Fruit fly (Drosophila melanogaster): Measurements from ENCODE around the gene CG5412.

CG5412 gene

dm6 chr3R:20549855-20550603 lies 26.8 kb upstream of the CG5412 start (continued):
- TF ChIP-seq CG31388 (GFP tag; optimal IDR thresholded peaks at IDR 0.05) (peak; percentile 39), sob (GFP tag; IDR thresholded peaks at IDR 0.05) (peak; percentile 84), kah (GFP tag; optimal IDR thresholded peaks at IDR 0.05) (peak; percentile 61), CG14050 (GFP tag; IDR thresholded peaks at IDR 0.05) (peak; percentile 74), MBD-R2 (GFP tag; IDR thresholded peaks at IDR 0.05) (peak; percentile 62), Awh (GFP tag; IDR thresholded peaks at IDR 0.05) (peak; percentile 76), HmgZ (tag; optimal IDR thresholded peaks at IDR 0.05) (peak; percentile 91), Bteb2 (GFP tag; optimal IDR thresholded peaks at IDR 0.05) (no peak), CG9609 (GFP tag; optimal IDR thresholded peaks at IDR 0.05) (peak; percentile 36), h (optimal IDR thresholded peaks at IDR 0.05) (no peak), shn (GFP tag; optimal IDR thresholded peaks at IDR 0.05) (peak; percentile 21), Ada2b (GFP tag; IDR thresholded peaks at IDR 0.05) (peak; percentile 87), CG10462 (GFP tag; optimal IDR thresholded peaks at IDR 0.05) (peak; percentile 65), hkb (optimal IDR thresholded peaks at IDR 0.05) (no peak), hkb (GFP tag; IDR thresholded peaks at IDR 0.05) (peak; percentile 85), pnt (GFP tag; optimal IDR thresholded peaks at IDR 0.05) (peak; percentile 27), CG12104 (GFP tag; optimal IDR thresholded peaks at IDR 0.05) (peak; percentile 84), twi (tag; optimal IDR thresholded peaks at IDR 0.05) (peak; percentile 99), CG2678 (tag; optimal IDR thresholded peaks at IDR 0.05) (peak; percentile 93), CG10959 (GFP tag; IDR thresholded peaks at IDR 0.05) (peak; percentile 82), HLHmδ (GFP tag; optimal IDR thresholded peaks at IDR 0.05) (no peak), slou (GFP tag; optimal IDR thresholded peaks at IDR 0.05) (peak; percentile 20), gcm (GFP tag; optimal IDR thresholded peaks at IDR 0.05) (peak; percentile 85), CG8290 (GFP tag; optimal IDR thresholded peaks at IDR 0.05) (peak; percentile 80), CG8290 (tag; optimal IDR thresholded peaks at IDR 0.05) (peak; percentile 11 to 44), E2f2 (GFP tag; IDR thresholded peaks at IDR 0.05) (peak; percentile 42; the same call in 1 of the 2 replicates), CG12071 (GFP tag; optimal IDR thresholded peaks at IDR 0.05) (peak; percentile 66), CG1024 (GFP tag; IDR thresholded peaks at IDR 0.05) (0 out of 2 replicates have a peak, but pooled peaks have one; percentile 46), onecut (GFP tag; IDR thresholded peaks at IDR 0.05) (peak; percentile 82), ken (GFP tag; IDR thresholded peaks at IDR 0.05) (peak; percentile 76), toy (GFP tag; IDR thresholded peaks at IDR 0.05) (peak; percentile 69; the same call in 1 of the 2 replicates), Mad (GFP tag; optimal IDR thresholded peaks at IDR 0.05) (peak; percentile 46), disco-r (GFP tag; optimal IDR thresholded peaks at IDR 0.05) (no peak), CG16813 (GFP tag; IDR thresholded peaks at IDR 0.05; ENCODE audit: partially characterized antibody) (no peak), CG4424 (GFP tag; optimal IDR thresholded peaks at IDR 0.05) (peak; percentile 89), Nf-YC (tag; optimal IDR thresholded peaks at IDR 0.05) (peak; percentile 65), CG11247 (GFP tag; IDR thresholded peaks at IDR 0.05) (peak; percentile 76), tll (GFP tag; optimal IDR thresholded peaks at IDR 0.05) (peak in 1 of 2 experiments; percentile 93), CG5245 (GFP tag; optimal IDR thresholded peaks at IDR 0.05) (peak; percentile 75), Hmx (GFP tag; optimal IDR thresholded peaks at IDR 0.05) (no peak), D (optimal IDR thresholded peaks at IDR 0.05) (no peak), D (GFP tag; optimal IDR thresholded peaks at IDR 0.05) (peak; percentile 85), Hey (tag; optimal IDR thresholded peaks at IDR 0.05) (peak; percentile 96), Taf1 (GFP tag; IDR thresholded peaks at IDR 0.05) (peak; percentile 48; the same call in 1 of the 2 replicates), Oli (tag; optimal IDR thresholded peaks at IDR 0.05) (peak; percentile 87), CG34422 (GFP tag; IDR thresholded peaks at IDR 0.05) (peak; percentile 69), Opbp (GFP tag; IDR thresholded peaks at IDR 0.05; ENCODE audit: partially characterized antibody) (no peak), CG9215 (GFP tag; IDR thresholded peaks at IDR 0.05) (peak; percentile 74), run (tag; optimal IDR thresholded peaks at IDR 0.05) (peak; percentile 41), C15 (GFP tag; IDR thresholded peaks at IDR 0.05) (peak; percentile 78; the same call in 2 of the 3 replicates), CG15601 (tag; optimal IDR thresholded peaks at IDR 0.05) (peak; percentile 78)

Data from whole organism, embryonic.